Fruit fly (Drosophila melanogaster) whole organism, adult: ENCODE data around the gene PIG-T.

Source experiments
- CG11617 ChIP-seq: fragments of 200-800 bp; sonication (Bioruptor generic); optimal IDR thresholded peaks from 2 replicates; lab custom pipeline; 2017; ENCODE audit warnings: mild to moderate bottlenecking, missing biosample characterization, missing genetic modification reagents, missing genetic modification characterization
- CG12768 ChIP-seq: fragments of 200-800 bp; sonication (Bioruptor generic); optimal IDR thresholded peaks from 2 replicates; lab custom pipeline; 2017; ENCODE audit warnings: missing biosample characterization, missing genetic modification characterization, mild to moderate bottlenecking, moderate library complexity, missing genetic modification reagents
- CG14711 ChIP-seq: fragments of 200-800 bp; sonication (Bioruptor generic); optimal IDR thresholded peaks from 2 replicates; lab custom pipeline; 2018; ENCODE audit warnings: missing biosample characterization, mild to moderate bottlenecking, missing genetic modification characterization, moderate library complexity
- CG33017 ChIP-seq: fragments of 200-800 bp; sonication (Bioruptor generic); optimal IDR thresholded peaks from 2 replicates; lab custom pipeline; 2018; ENCODE audit warnings: missing biosample characterization, mild to moderate bottlenecking, missing genetic modification characterization, moderate library complexity
- CG7045 ChIP-seq: fragments of 200-800 bp; sonication (Bioruptor generic); optimal IDR thresholded peaks from 2 replicates; lab custom pipeline; 2017; ENCODE audit warnings: missing biosample characterization, mild to moderate bottlenecking, missing genetic modification characterization
- CG7101 ChIP-seq: fragments of 200-800 bp; sonication (Bioruptor generic); optimal IDR thresholded peaks from 2 replicates; lab custom pipeline; 2018; ENCODE audit warnings: missing biosample characterization, mild to moderate bottlenecking, missing genetic modification characterization, moderate library complexity
- Clk ChIP-seq: fragments of 200-800 bp; sonication (Bioruptor generic); optimal IDR thresholded peaks from 2 replicates; lab custom pipeline; 2017; ENCODE audit warnings: missing biosample characterization, missing genetic modification characterization
- Hr96 ChIP-seq: fragments of 200-800 bp; sonication (Bioruptor generic); optimal IDR thresholded peaks from 2 replicates; lab custom pipeline; 2016; ENCODE audit warnings: missing biosample characterization, missing genetic modification characterization
- cnc ChIP-seq, 2 experiments: fragments of >200 bp; optimal IDR thresholded peaks; 2 replicates each; lab custom pipeline; 2017
- kay ChIP-seq: fragments of 200-800 bp; sonication (Bioruptor generic); peaks from one replicate; lab custom pipeline; 2016; ENCODE audit warnings: missing biosample characterization, missing genetic modification characterization, borderline replicate concordance
- ovo ChIP-seq: fragments of 200-800 bp; sonication (Bioruptor generic); optimal IDR thresholded peaks from 2 replicates; lab custom pipeline; 2016; ENCODE audit warnings: missing biosample characterization, missing genetic modification characterization
- pad ChIP-seq: fragments of 200-800 bp; sonication (Bioruptor generic); optimal IDR thresholded peaks from 3 replicates; lab custom pipeline; 2017; ENCODE audit warnings: missing biosample characterization, missing genetic modification characterization, mild to moderate bottlenecking, moderate library complexity, missing genetic modification reagents
- tj ChIP-seq: fragments of 200-800 bp; sonication (Bioruptor generic); optimal IDR thresholded peaks from 3 replicates; lab custom pipeline; 2017; ENCODE audit warnings: missing biosample characterization, mild to moderate bottlenecking, missing genetic modification characterization, moderate library complexity
- toe ChIP-seq: fragments of 200-800 bp; sonication (Bioruptor generic); optimal IDR thresholded peaks from 2 replicates; lab custom pipeline; 2016; ENCODE audit warnings: missing biosample characterization, missing genetic modification characterization

DNA sequence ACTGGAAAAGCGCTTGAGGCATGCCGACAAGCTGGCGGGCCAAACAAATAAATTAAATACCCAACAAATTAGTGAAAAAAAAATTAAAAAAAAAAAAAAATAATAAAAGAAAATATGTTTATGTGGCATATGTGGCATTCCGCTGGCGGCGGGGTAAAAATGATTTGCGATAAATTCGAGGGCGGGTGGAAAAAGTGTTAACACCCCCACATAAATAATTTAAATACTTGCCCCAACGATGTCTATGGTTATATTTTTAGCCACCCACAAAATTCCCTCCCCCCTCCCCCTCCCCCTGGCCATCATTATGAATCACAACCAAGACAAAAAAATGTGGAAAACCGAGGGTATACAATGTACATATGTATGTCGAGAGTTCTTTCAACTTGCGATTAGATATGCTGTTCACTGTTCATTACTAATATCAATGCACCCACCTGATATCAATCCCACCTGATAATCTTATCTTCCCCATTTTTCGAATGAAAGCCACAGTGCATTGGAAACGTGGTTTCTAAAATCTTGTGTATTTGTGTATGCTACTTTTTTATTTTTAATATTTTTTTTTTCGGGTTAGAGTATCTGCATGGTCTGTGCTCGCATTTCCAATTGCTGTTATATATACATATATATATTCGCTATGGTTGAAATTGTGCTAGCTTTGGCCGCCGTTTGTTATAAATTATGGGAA is 43.3 kb upstream of the PIG-T start:
- TF ChIP-seq CG7045 (GFP tag; lab: Kevin White, UChicago), result no peak
- no peak for TF ChIP-seq Clk (GFP tag; lab: Kevin White, UChicago)
- TF ChIP-seq tj (GFP tag; lab: Kevin White, UChicago), result no peak
- no peak for TF ChIP-seq Hr96 (GFP tag; lab: Kevin White, UChicago)
- no peak for TF ChIP-seq CG11617 (GFP tag; lab: Kevin White, UChicago)
- no peak for TF ChIP-seq ovo (GFP tag; lab: Kevin White, UChicago)
- no peak for TF ChIP-seq CG14711 (tag; lab: Kevin White, UChicago)
- no peak for TF ChIP-seq pad
- no peak for TF ChIP-seq cnc (optimal IDR thresholded peaks at IDR 0.05; lab: Kevin White, UChicago)
- no peak for TF ChIP-seq CG12768 (GFP tag; lab: Kevin White, UChicago)
- TF ChIP-seq kay (GFP tag; lab: Kevin White, UChicago), result no peak
- TF ChIP-seq toe (GFP tag; lab: Kevin White, UChicago), result no peak
- TF ChIP-seq CG33017 (tag; lab: Kevin White, UChicago), result no peak
- no peak for TF ChIP-seq CG7101 (tag; lab: Kevin White, UChicago)
